Worm (Caenorhabditis elegans) whole organism, young adult: ENCODE data around the gene nhr-145.

ENCODE experiments used
- B0261.1 ChIP-seq: sonication (generic microtip); optimal IDR thresholded peaks from 2 replicates; lab custom pipeline; 2016; ENCODE audit warnings: mild to moderate bottlenecking, missing genetic modification characterization, moderate library complexity, missing compliant biosample characterization
- C06A6.2 ChIP-seq: fragments of 200-800 bp; sonication (Bioruptor generic); conservative IDR thresholded peaks from 2 replicates; pipeline ENCODE4 v1.3.6; 2022; ENCODE audit warnings: missing genetic modification characterization, missing compliant biosample characterization
- D2030.7 ChIP-seq: fragments of 200-800 bp; sonication (Bioruptor generic); IDR thresholded peaks from 2 replicates; pipeline ENCODE4 v1.3.6; 2022; ENCODE audit warnings: missing genetic modification reagents, missing genetic modification characterization, missing compliant biosample characterization
- Y53G8AR.9 ChIP-seq: fragments of 200-800 bp; sonication (Bioruptor generic); conservative IDR thresholded peaks from 2 replicates; pipeline ENCODE4 v1.3.6; 2022; ENCODE audit warnings: missing genetic modification reagents, missing genetic modification characterization, missing compliant biosample characterization
- Y67H2A.10 ChIP-seq: fragments of 200-800 bp; sonication (Bioruptor generic); conservative IDR thresholded peaks from 2 replicates; pipeline ENCODE4 v1.3.6; 2022; ENCODE audit warnings: missing genetic modification reagents, missing genetic modification characterization, missing compliant biosample characterization
- ama-1 ChIP-seq, 3 experiments: fragments of 150-350 bp in 1 of 3; sonication (generic microtip) in 2 of 3; optimal IDR thresholded peaks; 2 replicates each; lab custom pipeline; 2014 to 2018; ENCODE audit warnings: missing biosample characterization in 2 of 3, missing genetic modification characterization in 2 of 3, missing genetic modification reagents in 2 of 3
- aptf-2 ChIP-seq: fragments of 200-800 bp; sonication (Bioruptor generic); conservative IDR thresholded peaks from 2 replicates; pipeline ENCODE4 v1.3.6; 2022; ENCODE audit warnings: missing genetic modification reagents, missing genetic modification characterization, missing compliant biosample characterization
- attf-3 ChIP-seq: fragments of 200-800 bp; sonication (Bioruptor generic); conservative IDR thresholded peaks from 2 replicates; pipeline ENCODE4 v1.3.6; 2022; ENCODE audit warnings: missing genetic modification reagents, missing genetic modification characterization, missing compliant biosample characterization
- attf-6 ChIP-seq: fragments of 200-800 bp; sonication (Bioruptor generic); IDR thresholded peaks from 2 replicates; pipeline ENCODE4 v1.3.6; 2022; ENCODE audit warnings: missing genetic modification reagents, missing genetic modification characterization, missing compliant biosample characterization
- ceh-40 ChIP-seq: fragments of 200-800 bp; sonication (Bioruptor generic); IDR thresholded peaks from 2 replicates; pipeline ENCODE4 v1.3.6; 2022; ENCODE audit warnings: missing genetic modification characterization, missing compliant biosample characterization
- ceh-58 ChIP-seq: fragments of 200-800 bp; sonication (Bioruptor generic); IDR thresholded peaks from 2 replicates; pipeline ENCODE4 v1.3.6; 2022; ENCODE audit warnings: missing genetic modification characterization, missing compliant biosample characterization
- dox-1 ChIP-seq: fragments of 200-800 bp; sonication (Bioruptor generic); IDR thresholded peaks from 2 replicates; pipeline ENCODE4 v1.3.6; 2022; ENCODE audit warnings: missing genetic modification reagents, missing genetic modification characterization, missing compliant biosample characterization
- dpl-1 ChIP-seq: fragments of 150-350 bp; optimal IDR thresholded peaks from 2 replicates; lab custom pipeline; 2014; ENCODE audit warnings: missing biosample characterization, missing genetic modification reagents, missing genetic modification characterization
- efl-1 ChIP-seq: fragments of 150-350 bp; optimal IDR thresholded peaks from 2 replicates; lab custom pipeline; 2014; ENCODE audit warnings: missing biosample characterization, missing genetic modification reagents, missing genetic modification characterization
- egrh-3 ChIP-seq: fragments of 200-800 bp; sonication (Bioruptor generic); IDR thresholded peaks from 2 replicates; pipeline ENCODE4 v1.3.6; 2022; ENCODE audit warnings: missing genetic modification reagents, missing genetic modification characterization, missing compliant biosample characterization
- gei-17 ChIP-seq: fragments of 200-800 bp; sonication (Bioruptor generic); optimal IDR thresholded peaks from 2 replicates; lab custom pipeline; 2018; ENCODE audit warnings: mild to moderate bottlenecking, missing genetic modification characterization, missing compliant biosample characterization
- hsf-1 ChIP-seq: fragments of 200-800 bp; sonication (Bioruptor generic); IDR thresholded peaks from 2 replicates; pipeline ENCODE4 v1.3.6; 2022; ENCODE audit warnings: missing genetic modification reagents, missing genetic modification characterization, missing compliant biosample characterization
- lag-1 ChIP-seq: fragments of 200-800 bp; sonication (Bioruptor generic); IDR thresholded peaks from 2 replicates; pipeline ENCODE4 v1.3.6; 2022; ENCODE audit warnings: missing genetic modification reagents, missing genetic modification characterization, missing compliant biosample characterization
- lin-54 ChIP-seq: fragments of 200-800 bp; sonication (Bioruptor generic); optimal IDR thresholded peaks from 2 replicates; lab custom pipeline; 2018; ENCODE audit warnings: mild to moderate bottlenecking, missing genetic modification characterization, missing compliant biosample characterization
- madf-10 ChIP-seq: sonication (generic microtip); optimal IDR thresholded peaks from 2 replicates; lab custom pipeline; 2016; ENCODE audit warnings: mild to moderate bottlenecking, missing genetic modification characterization, missing compliant biosample characterization
- madf-3 ChIP-seq: fragments of 200-800 bp; sonication (Bioruptor generic); IDR thresholded peaks from 2 replicates; pipeline ENCODE4 v1.3.6; 2022; ENCODE audit warnings: missing genetic modification reagents, missing genetic modification characterization, missing compliant biosample characterization
- madf-8 ChIP-seq: fragments of 200-800 bp; sonication (Bioruptor generic); conservative IDR thresholded peaks from 2 replicates; pipeline ENCODE4 v1.3.6; 2022; ENCODE audit warnings: missing genetic modification reagents, missing genetic modification characterization, missing compliant biosample characterization
- mcd-1 ChIP-seq: fragments of 200-800 bp; sonication (Bioruptor generic); IDR thresholded peaks from 2 replicates; pipeline ENCODE4 v1.3.6; 2022; ENCODE audit warnings: missing genetic modification reagents, missing genetic modification characterization, missing compliant biosample characterization
- mxl-1 ChIP-seq: sonication (generic microtip); optimal IDR thresholded peaks from 2 replicates; lab custom pipeline; 2016; ENCODE audit warnings: missing genetic modification characterization, missing compliant biosample characterization
- nhr-120 ChIP-seq: fragments of 200-800 bp; sonication (Bioruptor generic); IDR thresholded peaks from 2 replicates; pipeline ENCODE4 v1.3.6; 2022; ENCODE audit warnings: missing genetic modification characterization, missing compliant biosample characterization
- pha-4 ChIP-seq: fragments of 150-350 bp; sonication (generic microtip); optimal IDR thresholded peaks from 2 replicates; lab custom pipeline; 2014; ENCODE audit warnings: missing biosample characterization, missing genetic modification reagents, missing genetic modification characterization
- rec-8 ChIP-seq, 2 experiments: sonication (generic microtip); optimal IDR thresholded peaks; 2 replicates each; lab custom pipeline; 2016; ENCODE audit warnings: mild to moderate bottlenecking in 2 of 2, missing genetic modification characterization in 2 of 2, missing genetic modification reagents in 2 of 2, missing genotype in 2 of 2, missing biosample characterization in 1 of 2, missing compliant biosample characterization in 1 of 2, moderate library complexity in 1 of 2
- tbx-9 ChIP-seq: sonication (generic microtip); optimal IDR thresholded peaks from 2 replicates; lab custom pipeline; 2016; ENCODE audit warnings: borderline replicate concordance, missing genetic modification characterization, inconsistent platforms, missing compliant biosample characterization
- zfh-2 ChIP-seq: fragments of 200-800 bp; sonication (Bioruptor generic); conservative IDR thresholded peaks from 2 replicates; pipeline ENCODE4 v1.3.6; 2022; ENCODE audit warnings: missing genetic modification reagents, missing genetic modification characterization, missing compliant biosample characterization
- zim-3 ChIP-seq: sonication (generic microtip); optimal IDR thresholded peaks from 2 replicates; lab custom pipeline; 2017; ENCODE audit warnings: mild to moderate bottlenecking, missing genetic modification characterization, moderate library complexity, missing compliant biosample characterization
- ztf-26 ChIP-seq: sonication (generic microtip); optimal IDR thresholded peaks from 2 replicates; lab custom pipeline; 2017; ENCODE audit warnings: missing genetic modification characterization, missing compliant biosample characterization
- ztf-28 ChIP-seq: fragments of 200-800 bp; sonication (Bioruptor generic); IDR thresholded peaks from 2 replicates; pipeline ENCODE4 v1.3.6; 2022; ENCODE audit warnings: missing genetic modification reagents, missing genetic modification characterization, missing compliant biosample characterization

The nhr-145 gene

DNA sequence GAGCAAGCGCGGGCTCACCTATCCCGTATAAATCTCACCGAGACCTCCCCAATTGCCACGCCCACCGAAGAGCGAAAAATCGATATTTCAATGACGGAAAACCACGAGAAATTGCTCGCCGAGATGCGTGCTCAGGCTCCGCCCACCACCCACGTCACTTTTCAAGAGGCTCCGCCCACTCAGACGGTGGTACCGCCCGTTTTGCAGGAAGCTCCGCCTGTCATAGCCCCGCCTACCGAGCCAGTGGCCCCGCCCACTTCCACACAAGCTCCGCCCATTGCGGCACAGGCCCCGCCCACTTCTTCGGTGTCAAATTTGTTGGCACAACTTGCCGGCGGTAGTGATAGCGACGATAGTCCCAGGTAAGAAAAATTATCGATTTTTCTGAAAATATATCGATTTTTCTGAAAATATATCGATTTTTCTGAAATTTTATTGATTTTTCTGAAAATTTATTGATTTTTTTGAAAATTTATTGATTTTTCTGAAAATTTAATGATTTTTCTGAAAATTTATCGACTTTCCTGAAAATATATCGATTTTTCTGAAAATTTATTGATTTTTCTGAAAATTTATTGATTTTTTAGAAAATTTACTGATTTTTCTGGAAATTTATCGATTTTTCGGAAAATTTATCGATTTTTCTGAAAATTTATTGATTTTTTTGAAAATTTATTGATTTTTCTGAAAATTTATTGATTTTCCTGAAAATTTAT is 42.1 kb downstream of the nhr-145 start:
- TF ChIP-seq zfh-2 (GFP tag; lab: Robert Waterston, UW) = peak; percentile 83
- no peak for TF ChIP-seq rec-8 (tag; optimal IDR thresholded peaks at IDR 0.05; lab: Kevin White, UChicago)
- TF ChIP-seq attf-3 (GFP tag; lab: Robert Waterston, UW) = 0 out of 2 replicates have a peak, but pooled peaks have one; percentile 25
- TF ChIP-seq egrh-3 (GFP tag; lab: Robert Waterston, UW) = peak; percentile 57; the same call in 1 of the 2 replicates
- no peak for TF ChIP-seq ama-1 (optimal IDR thresholded peaks at IDR 0.05; lab: Kevin White, UChicago)
- no peak for TF ChIP-seq ama-1 (GFP tag; optimal IDR thresholded peaks at IDR 0.05; lab: Kevin White, UChicago)
- no peak for TF ChIP-seq pha-4
- no peak for TF ChIP-seq madf-3 (GFP tag; lab: Robert Waterston, UW)
- no peak for TF ChIP-seq lin-54
- no peak for TF ChIP-seq mxl-1 (tag; lab: Kevin White, UChicago)
- 0 out of 2 replicates have a peak, but pooled peaks have one; percentile 4 for TF ChIP-seq lag-1 (GFP tag; lab: Robert Waterston, UW)
- TF ChIP-seq B0261.1 (tag; lab: Kevin White, UChicago) = no peak
- TF ChIP-seq ztf-26 = no peak
- TF ChIP-seq mcd-1 (GFP tag; lab: Robert Waterston, UW) = 0 out of 2 replicates have a peak, but pooled peaks have one; percentile 28
- no peak for TF ChIP-seq nhr-120

ce11 chrV:19131848-19132401 is 44.4 kb downstream of the nhr-145 start:
- TF ChIP-seq Y67H2A.10 (GFP tag; lab: Robert Waterston, UW) (no peak), C06A6.2 (GFP tag; lab: Robert Waterston, UW) (no peak), hsf-1 (GFP tag; lab: Robert Waterston, UW) (no peak), tbx-9 (tag; lab: Kevin White, UChicago) (no peak), ceh-58 (GFP tag; lab: Robert Waterston, UW) (no peak), madf-8 (no peak), madf-10 (tag; lab: Kevin White, UChicago) (no peak), D2030.7 (GFP tag; lab: Robert Waterston, UW) (no peak)

ce11 chrV:19133507-19133906 is 46.0 kb downstream of the nhr-145 start, which contains the start of gene Y39B6A.10:
TSS of gene Y39B6A.10 (minus strand) at chrV:19133607.
- TF ChIP-seq dpl-1 (GFP tag; lab: Kevin White, UChicago) (peak; percentile 26), Y53G8AR.9 (GFP tag; lab: Robert Waterston, UW) (no peak), attf-3 (GFP tag; lab: Robert Waterston, UW) (no peak), efl-1 (GFP tag; lab: Kevin White, UChicago) (peak; percentile 66), ztf-28 (GFP tag; lab: Robert Waterston, UW) (no peak), madf-8 (peak; percentile 36)

DNA sequence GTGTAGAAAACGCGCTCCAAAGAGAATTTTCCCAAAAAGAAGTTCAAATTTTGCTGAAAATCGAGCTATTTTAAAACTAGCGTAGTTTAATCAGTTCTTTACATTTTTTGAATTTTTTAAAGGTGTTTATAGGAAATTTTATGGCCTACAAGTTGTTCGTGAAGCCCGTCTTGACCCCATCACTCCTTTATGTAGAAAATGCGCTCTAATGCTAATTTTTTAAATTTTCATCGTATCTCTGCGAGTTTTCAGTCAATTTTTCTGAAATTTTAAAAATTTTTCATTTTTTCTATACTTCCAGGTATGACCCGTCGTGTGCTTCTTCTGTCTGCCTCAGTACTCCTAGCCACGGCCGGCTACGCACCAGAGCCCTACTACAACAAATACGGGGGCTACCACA is 48.7 kb downstream of the nhr-145 start, which contains the start of gene Y39B6A.9:
Gene Y39B6A.9 (plus strand): TSS at position 301 of the 400 bp plus-strand sequence.
- TF ChIP-seq dox-1 (GFP tag; lab: Robert Waterston, UW) (no peak), madf-3 (GFP tag; lab: Robert Waterston, UW) (no peak), zim-3 (no peak), ceh-40 (GFP tag; lab: Robert Waterston, UW) (no peak), gei-17 (GFP tag; lab: Kevin White, UChicago) (no peak), aptf-2 (GFP tag; lab: Robert Waterston, UW) (no peak), attf-6 (GFP tag; lab: Robert Waterston, UW) (no peak)
